Fruit fly (Drosophila melanogaster) whole organism, embryonic: Measurements from ENCODE around the gene RhoGAP93B.

Source experiments
- BtbVII ChIP-seq: fragments of 200-800 bp; sonication (Bioruptor generic); optimal IDR thresholded peaks from 3 replicates; lab custom pipeline; 2017; ENCODE audit warnings: missing biosample characterization, mild to moderate bottlenecking, missing genetic modification characterization
- CG17361 ChIP-seq: fragments of 200-800 bp; sonication (Bioruptor generic); IDR thresholded peaks from 3 replicates; pipeline ENCODE4 v1.3.6; 2022; ENCODE audit warnings: missing biosample characterization, missing genetic modification characterization
- CG18599 ChIP-seq: fragments of 200-800 bp; sonication (Bioruptor generic); optimal IDR thresholded peaks from 3 replicates; lab custom pipeline; 2017; ENCODE audit warnings: missing biosample characterization, missing genetic modification characterization, mild to moderate bottlenecking, moderate library complexity, missing genetic modification reagents
- CG34376 ChIP-seq: fragments of 200-800 bp; sonication (Bioruptor generic); optimal IDR thresholded peaks from 2 replicates; lab custom pipeline; 2018; ENCODE audit warnings: missing biosample characterization, mild to moderate bottlenecking, missing genetic modification characterization
- CG4360 ChIP-seq: fragments of 200-800 bp; sonication (Bioruptor generic); IDR thresholded peaks from 2 replicates; pipeline ENCODE4 v1.3.6; 2022; ENCODE audit warnings: missing biosample characterization, missing genetic modification characterization
- Jarid2 ChIP-seq: fragments of 200-800 bp; sonication (Bioruptor generic); optimal IDR thresholded peaks from 3 replicates; lab custom pipeline; 2017; ENCODE audit warnings: mild to moderate bottlenecking, missing biosample characterization, missing genetic modification reagents, missing genetic modification characterization
- Kr ChIP-seq: fragments of 200-800 bp; sonication (Bioruptor generic); optimal IDR thresholded peaks from 2 replicates; lab custom pipeline; 2017; ENCODE audit warnings: missing biosample characterization, mild to moderate bottlenecking, missing genetic modification characterization
- Lim3 ChIP-seq: fragments of 200-800 bp; sonication (Bioruptor generic); IDR thresholded peaks from 2 replicates; pipeline ENCODE4 v1.3.6; 2022; ENCODE audit warnings: missing biosample characterization, missing genetic modification characterization
- Nf-YA ChIP-seq: fragments of 200-800 bp; sonication (Bioruptor generic); IDR thresholded peaks from 2 replicates; pipeline ENCODE4 v1.3.6; 2022; ENCODE audit warnings: missing biosample characterization, missing genetic modification characterization
- YL-1 ChIP-seq: fragments of 200-800 bp; sonication (Bioruptor generic); optimal IDR thresholded peaks from 3 replicates; lab custom pipeline; 2017; ENCODE audit warnings: missing biosample characterization, mild to moderate bottlenecking, missing genetic modification characterization
- bowl ChIP-seq: fragments of 200-800 bp; sonication (Bioruptor generic); IDR thresholded peaks from 2 replicates; pipeline ENCODE4 v1.3.6; 2022; ENCODE audit warnings: missing biosample characterization, missing genetic modification characterization
- esg ChIP-seq: fragments of 200-800 bp; sonication (Bioruptor generic); conservative IDR thresholded peaks from 2 replicates; pipeline ENCODE4 v1.3.6; 2022; ENCODE audit warnings: missing biosample characterization, missing genetic modification characterization
- jigr1 ChIP-seq: fragments of 200-800 bp; sonication (Bioruptor generic); IDR thresholded peaks from 3 replicates; pipeline ENCODE4 v1.3.6; 2022; ENCODE audit warnings: missing biosample characterization, missing genetic modification characterization
- jing ChIP-seq: fragments of 200-800 bp; sonication (Bioruptor generic); optimal IDR thresholded peaks from 2 replicates; lab custom pipeline; 2018; ENCODE audit warnings: missing biosample characterization, mild to moderate bottlenecking, missing genetic modification characterization
- kah ChIP-seq: fragments of 200-800 bp; sonication (Bioruptor generic); optimal IDR thresholded peaks from 2 replicates; lab custom pipeline; 2018; ENCODE audit warnings: missing biosample characterization, mild to moderate bottlenecking, missing genetic modification characterization
- phol ChIP-seq: fragments of 200-800 bp; sonication (Bioruptor generic); optimal IDR thresholded peaks from 3 replicates; lab custom pipeline; 2018; ENCODE audit warnings: missing biosample characterization, mild to moderate bottlenecking, missing genetic modification characterization, moderate library complexity
- scrt ChIP-seq: fragments of 200-800 bp; sonication (Bioruptor generic); optimal IDR thresholded peaks from 2 replicates; lab custom pipeline; 2018; ENCODE audit warnings: missing biosample characterization, mild to moderate bottlenecking, missing genetic modification characterization, moderate library complexity
- slbo ChIP-seq: fragments of 200-800 bp; sonication (Bioruptor generic); IDR thresholded peaks from 2 replicates; pipeline ENCODE4 v1.3.6; 2022; ENCODE audit warnings: missing biosample characterization, missing genetic modification characterization
- tap ChIP-seq: fragments of 200-800 bp; optimal IDR thresholded peaks from 3 replicates; lab custom pipeline; 2019; ENCODE audit warnings: missing biosample characterization, mild to moderate bottlenecking, missing genetic modification characterization, moderate library complexity
- toy ChIP-seq: fragments of 200-800 bp; sonication (Bioruptor generic); IDR thresholded peaks from 2 replicates; pipeline ENCODE4 v1.3.6; 2022; ENCODE audit warnings: missing biosample characterization, missing genetic modification characterization
- trem ChIP-seq: fragments of 200-800 bp; optimal IDR thresholded peaks from 3 replicates; lab custom pipeline; 2019; ENCODE audit warnings: missing biosample characterization, mild to moderate bottlenecking, missing genetic modification characterization, moderate library complexity
- ttk ChIP-seq: fragments of 200-800 bp; sonication (Bioruptor generic); IDR thresholded peaks from 2 replicates; pipeline ENCODE4 v2.1.2; 2022; ENCODE audit warnings: missing biosample characterization, missing genetic modification characterization
- usp ChIP-seq: fragments of >200 bp; optimal IDR thresholded peaks from 2 replicates; lab custom pipeline; 2017; ENCODE audit warnings: missing biosample characterization, missing genetic modification characterization
- vvl ChIP-seq: fragments of 200-800 bp; sonication (Bioruptor generic); IDR thresholded peaks from 2 replicates; pipeline ENCODE4 v1.3.6; 2022; ENCODE audit warnings: missing biosample characterization, missing genetic modification characterization

Gene RhoGAP93B

dm6 chr3R:21045742-21046141 is 51.9 kb downstream of the RhoGAP93B start, which contains the start of gene CG31189 (continued):
- TF ChIP-seq tap (tag; lab: Kevin White, UChicago) (no peak), slbo (GFP tag; lab: Robert Waterston, UW) (no peak), usp (GFP tag; lab: Kevin White, UChicago) (no peak), CG18599 (GFP tag; lab: Kevin White, UChicago) (no peak), trem (tag; lab: Kevin White, UChicago) (no peak)

- no peak for TF ChIP-seq CG17361 (GFP tag; lab: Robert Waterston, UW)
- TF ChIP-seq ttk (GFP tag; lab: Robert Waterston, UW) = no peak
- TF ChIP-seq Nf-YA (GFP tag; lab: Robert Waterston, UW) = no peak
- no peak for TF ChIP-seq esg (GFP tag; lab: Robert Waterston, UW)
- TF ChIP-seq toy (GFP tag; lab: Robert Waterston, UW) = no peak
- TF ChIP-seq kah (GFP tag; lab: Kevin White, UChicago) = peak; percentile 37
- peak; percentile 99 for TF ChIP-seq scrt (GFP tag; lab: Kevin White, UChicago)
Measured at dm6 chr3R:21043549-21044118, 54.0 kb downstream of the RhoGAP93B start, which contains the start of gene CG12278. CG12278 (plus strand) TSS chr3R:21044068.

dm6 chr3R:21042399-21042798 is 55.2 kb downstream of the RhoGAP93B start, which contains the start of gene Dhc93AB:
Dhc93AB (minus strand) TSS chr3R:21042499.
- TF ChIP-seq jigr1 (GFP tag; lab: Robert Waterston, UW) = no peak
- TF ChIP-seq BtbVII = no peak
- no peak for TF ChIP-seq bowl (GFP tag; lab: Robert Waterston, UW)
- TF ChIP-seq Jarid2 (GFP tag; lab: Kevin White, UChicago) = no peak
- TF ChIP-seq CG4360 (GFP tag; lab: Robert Waterston, UW) = no peak
- TF ChIP-seq Kr (GFP tag; lab: Kevin White, UChicago) = no peak
- TF ChIP-seq vvl (GFP tag; lab: Robert Waterston, UW) = no peak
- no peak for TF ChIP-seq YL-1 (GFP tag; lab: Kevin White, UChicago)
- TF ChIP-seq phol (tag; lab: Kevin White, UChicago) = no peak
- no peak for TF ChIP-seq CG34376
- no peak for TF ChIP-seq jing
- no peak for TF ChIP-seq Lim3 (GFP tag; lab: Robert Waterston, UW)
- TF ChIP-seq tap (tag; lab: Kevin White, UChicago) = no peak
